Worm (Caenorhabditis elegans): Measurements from ENCODE around the gene pho-5.
A peak's percentile ranks its signal among the peaks of the same experiment; 100 is the strongest.

Gene pho-5

DNA sequence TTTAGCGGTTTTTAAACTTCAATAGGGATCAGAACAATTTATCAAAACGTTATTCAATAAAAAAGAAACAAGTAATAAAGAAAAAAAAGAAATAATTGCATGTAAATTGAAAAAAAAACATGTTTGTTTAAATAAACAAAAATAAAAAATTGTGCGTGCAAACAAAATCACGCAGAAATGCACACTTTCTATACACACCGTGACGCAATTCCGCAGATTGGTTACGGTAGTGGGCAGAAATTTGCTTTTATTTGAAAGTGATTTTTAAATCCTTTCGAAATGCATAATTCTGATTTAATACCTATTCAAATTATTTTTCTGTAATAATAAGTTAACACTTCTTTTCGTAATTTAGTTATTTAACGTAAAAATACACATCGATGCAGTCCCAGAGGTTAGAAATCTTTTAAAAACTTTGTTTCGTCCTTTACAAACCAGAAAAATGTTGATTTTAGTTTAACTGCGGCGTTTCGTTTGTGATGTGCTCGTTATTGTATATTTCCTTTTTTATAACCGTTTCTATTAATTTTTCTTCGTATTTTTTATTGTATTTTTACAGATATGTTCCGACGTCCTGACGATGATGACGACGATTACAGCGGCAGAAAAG, 7.5 kb upstream of the pho-5 start, which contains the start of gene cwf-19L2:
Gene cwf-19L2 (plus strand): TSS at position 560 of the 610 bp plus-strand sequence.
- TF ChIP-seq lsy-2 (tag; optimal IDR thresholded peaks at IDR 0.05) (peak in 1 of 2 experiments; percentile 80), nhr-21 (tag; optimal IDR thresholded peaks at IDR 0.05) (no peak)

DNA sequence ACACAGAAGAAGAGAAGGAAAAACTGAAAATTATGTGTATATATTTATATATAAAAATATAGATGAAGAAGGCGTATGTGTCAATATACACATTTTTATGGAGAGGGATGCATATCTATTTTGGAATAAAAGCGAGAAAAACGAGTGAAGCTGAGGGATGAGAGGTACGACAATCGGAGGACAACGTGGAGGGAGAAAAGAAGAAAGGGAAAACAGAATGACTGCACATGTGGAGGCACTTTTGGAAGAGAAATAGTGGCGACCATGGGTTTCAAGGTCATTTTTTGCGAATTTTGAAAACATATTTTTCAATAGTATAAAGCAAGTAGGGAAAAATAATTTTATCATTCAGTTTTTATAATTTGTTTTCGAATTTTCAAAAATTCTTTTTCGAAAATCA, 6.9 kb upstream of the pho-5 start:
- TF ChIP-seq skn-1 (tag; optimal IDR thresholded peaks at IDR 0.05) (no peak), blmp-1 (tag; optimal IDR thresholded peaks at IDR 0.05; ENCODE audit: insufficient read depth) (peak; percentile 88), nhr-25 (tag; optimal IDR thresholded peaks at IDR 0.05) (peak; percentile 33), sma-9 (GFP tag; optimal IDR thresholded peaks at IDR 0.05) (no peak), sma-9 (tag; optimal IDR thresholded peaks at IDR 0.05) (no peak), snpc-4 (tag; optimal IDR thresholded peaks at IDR 0.05) (no peak), dmd-4 (tag; optimal IDR thresholded peaks at IDR 0.05) (no peak), ceh-16 (tag; optimal IDR thresholded peaks at IDR 0.05) (no peak), alr-1 (tag; optimal IDR thresholded peaks at IDR 0.05) (no peak), nhr-10 (tag; optimal IDR thresholded peaks at IDR 0.05) (no peak), mdl-1 (tag; optimal IDR thresholded peaks at IDR 0.05) (peak in 1 of 2 experiments; percentile 18), fos-1 (tag; optimal IDR thresholded peaks at IDR 0.05) (peak; percentile 35), C34F6.9 (tag; optimal IDR thresholded peaks at IDR 0.05) (peak; percentile 56), Y55F3AM.14 (GFP tag; optimal IDR thresholded peaks at IDR 0.05) (no peak), peb-1 (tag; optimal IDR thresholded peaks at IDR 0.05) (no peak), egl-27 (tag; optimal IDR thresholded peaks at IDR 0.05) (no peak), mbf-1 (tag; optimal IDR thresholded peaks at IDR 0.05) (no peak), sem-4 (tag; optimal IDR thresholded peaks at IDR 0.05) (no peak), unc-55 (GFP tag; optimal IDR thresholded peaks at IDR 0.05) (peak; percentile 4), ztf-11 (tag; optimal IDR thresholded peaks at IDR 0.05) (no peak), ZK546.5 (tag; optimal IDR thresholded peaks at IDR 0.05) (no peak), unc-39 (tag; optimal IDR thresholded peaks at IDR 0.05) (no peak), elt-3 (tag; optimal IDR thresholded peaks at IDR 0.05) (no peak), crh-2 (tag; optimal IDR thresholded peaks at IDR 0.05) (peak; percentile 35), nhr-23 (tag; optimal IDR thresholded peaks at IDR 0.05) (no peak), lin-11 (tag; optimal IDR thresholded peaks at IDR 0.05) (no peak), nhr-129 (tag; optimal IDR thresholded peaks at IDR 0.05) (peak; percentile 35), mab-5 (tag; optimal IDR thresholded peaks at IDR 0.05) (no peak), ztf-1 (GFP tag; conservative IDR thresholded peaks at IDR 0.05) (no peak), ztf-4 (tag; optimal IDR thresholded peaks at IDR 0.05) (no peak), nhr-12 (tag; optimal IDR thresholded peaks at IDR 0.05) (no peak)

- peak; percentile 34 for TF ChIP-seq crh-2 (tag; optimal IDR thresholded peaks at IDR 0.05)
- no peak for TF ChIP-seq nhr-11 (tag; optimal IDR thresholded peaks at IDR 0.05)
- TF ChIP-seq unc-55 (GFP tag; optimal IDR thresholded peaks at IDR 0.05), result peak; percentile 20
- TF ChIP-seq C34F6.9 (tag; optimal IDR thresholded peaks at IDR 0.05), result peak; percentile 26
- TF ChIP-seq lsy-2 (tag; optimal IDR thresholded peaks at IDR 0.05), result peak in 1 of 2 experiments; percentile 34
Measured at ce11 chrIII:7291216-7291615, 5.5 kb upstream of the pho-5 start.

- no peak for TF ChIP-seq nhr-21 (tag; optimal IDR thresholded peaks at IDR 0.05)
- TF ChIP-seq nhr-129 (tag; optimal IDR thresholded peaks at IDR 0.05), result no peak
- TF ChIP-seq Y55F3AM.14 (GFP tag; optimal IDR thresholded peaks at IDR 0.05), result no peak
- no peak for TF ChIP-seq skn-1 (tag; optimal IDR thresholded peaks at IDR 0.05)
- TF ChIP-seq egl-27 (tag; optimal IDR thresholded peaks at IDR 0.05), result no peak
- no peak for TF ChIP-seq unc-39 (tag; optimal IDR thresholded peaks at IDR 0.05)
- TF ChIP-seq nhr-237 (tag; optimal IDR thresholded peaks at IDR 0.05), result no peak
- no peak for TF ChIP-seq nhr-23 (tag; optimal IDR thresholded peaks at IDR 0.05)
- TF ChIP-seq lin-13 (GFP tag; optimal IDR thresholded peaks at IDR 0.05), result no peak
- TF ChIP-seq sma-9 (GFP tag; optimal IDR thresholded peaks at IDR 0.05), result no peak
- TF ChIP-seq sma-9 (tag; optimal IDR thresholded peaks at IDR 0.05), result no peak
- TF ChIP-seq ceh-82 (tag; optimal IDR thresholded peaks at IDR 0.05), result no peak
- no peak for TF ChIP-seq R02D3.7 (tag; optimal IDR thresholded peaks at IDR 0.05)
- no peak for TF ChIP-seq nhr-11 (tag; optimal IDR thresholded peaks at IDR 0.05)
Measured at ce11 chrIII:7290462-7290861, 4.8 kb upstream of the pho-5 start, which contains the start of gene algn-11. Gene algn-11 (minus strand): TSS chrIII:7290562.
